Worm (Caenorhabditis elegans): Measurements from ENCODE around the gene Y46E12A.3.

Y46E12A.3 gene

DNA sequence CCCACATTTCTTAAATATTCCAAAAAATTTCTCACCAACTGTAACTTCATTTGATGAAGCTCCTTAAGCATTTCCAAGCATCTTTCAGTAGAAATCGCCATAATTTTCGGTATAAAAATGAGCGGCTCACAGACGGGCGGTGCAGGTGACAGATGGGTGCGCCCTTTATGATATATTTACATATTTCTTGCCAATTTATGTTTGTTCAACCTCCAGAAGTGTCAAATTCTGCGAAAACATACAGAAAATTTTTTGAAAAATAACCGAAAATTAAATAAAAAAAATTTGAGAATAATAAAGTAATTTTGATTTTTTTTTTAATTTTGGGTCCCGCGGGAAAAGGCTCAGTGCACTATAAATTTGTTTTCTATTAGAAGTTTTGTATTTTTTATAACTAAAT is at the start of gene Y46E12A.3:
TSS of gene Y46E12A.3 (minus strand) at position 101 of the 400 bp plus-strand sequence.
- no peak for TF ChIP-seq him-1 (tag; optimal IDR thresholded peaks at IDR 0.05)
- no peak for TF ChIP-seq aptf-2 (GFP tag; conservative IDR thresholded peaks at IDR 0.05)
- TF ChIP-seq ztf-26 (tag; optimal IDR thresholded peaks at IDR 0.05) = no peak
- no peak for TF ChIP-seq unc-130 (GFP tag; optimal IDR thresholded peaks at IDR 0.05)
- TF ChIP-seq F55B11.4 (tag; optimal IDR thresholded peaks at IDR 0.05; ENCODE audit: borderline replicate concordance, insufficient read depth) = no peak
- TF ChIP-seq unc-62 (GFP tag; optimal IDR thresholded peaks at IDR 0.05) = no peak
- TF ChIP-seq cebp-2 (GFP tag; IDR thresholded peaks at IDR 0.05) = no peak
- no peak for TF ChIP-seq somi-1 (GFP tag; optimal IDR thresholded peaks at IDR 0.05)
- no peak for TF ChIP-seq cebp-1 (GFP tag; IDR thresholded peaks at IDR 0.05)
- no peak for TF ChIP-seq cebp-1 (tag; optimal IDR thresholded peaks at IDR 0.05)
- TF ChIP-seq lag-1 (GFP tag; IDR thresholded peaks at IDR 0.05) = no peak
- no peak for TF ChIP-seq ceh-91 (GFP tag; IDR thresholded peaks at IDR 0.05)
- TF ChIP-seq hmg-20 (GFP tag; IDR thresholded peaks at IDR 0.05) = no peak
- TF ChIP-seq efl-1 (GFP tag; optimal IDR thresholded peaks at IDR 0.05) = no peak

DNA sequence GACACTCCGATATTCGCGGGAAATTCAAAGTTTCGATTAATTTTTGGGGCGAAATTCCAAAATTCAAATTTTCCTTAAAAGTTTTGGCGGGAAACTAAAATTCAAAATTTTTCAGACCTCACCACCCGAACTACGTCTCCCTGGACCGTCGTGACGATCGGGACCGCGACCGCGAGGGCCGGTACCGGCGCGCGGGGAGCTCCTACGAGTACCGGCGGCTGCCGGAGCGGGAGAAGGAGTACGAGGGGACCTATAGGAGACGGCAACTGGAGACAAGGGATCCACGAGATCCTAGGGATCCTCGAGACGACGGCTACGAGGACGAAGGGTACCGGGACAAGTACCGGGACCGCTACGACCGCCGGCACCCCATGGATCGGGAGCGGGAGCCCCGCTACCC is 49.7 kb upstream of the Y46E12A.3 start:
- TF ChIP-seq nhr-27 (tag; optimal IDR thresholded peaks at IDR 0.05) (no peak), K11D2.4 (GFP tag; IDR thresholded peaks at IDR 0.05) (no peak), F52B5.7 (tag; optimal IDR thresholded peaks at IDR 0.05) (no peak), zfh-2 (GFP tag; conservative IDR thresholded peaks at IDR 0.05) (peak; percentile 59), aptf-2 (GFP tag; conservative IDR thresholded peaks at IDR 0.05) (0 out of 2 replicates have a peak, but pooled peaks have one; percentile 24), egrh-3 (GFP tag; IDR thresholded peaks at IDR 0.05) (peak; percentile 80), snpc-1.3 (tag; optimal IDR thresholded peaks at IDR 0.05; ENCODE audit: insufficient read depth) (no peak), mcd-1 (GFP tag; IDR thresholded peaks at IDR 0.05) (no peak), somi-1 (GFP tag; optimal IDR thresholded peaks at IDR 0.05) (no peak)

- TF ChIP-seq sdz-38 (tag; optimal IDR thresholded peaks at IDR 0.05) (no peak), athp-1 (tag; optimal IDR thresholded peaks at IDR 0.05) (no peak), zfh-2 (GFP tag; conservative IDR thresholded peaks at IDR 0.05) (peak; percentile 93), egl-44 (GFP tag; IDR thresholded peaks at IDR 0.05) (no peak), sea-2 (GFP tag; IDR thresholded peaks at IDR 0.05) (no peak), bed-2 (GFP tag; IDR thresholded peaks at IDR 0.05) (no peak), egrh-3 (GFP tag; IDR thresholded peaks at IDR 0.05) (peak; percentile 58; the same call in 1 of the 2 replicates), F55B11.4 (tag; optimal IDR thresholded peaks at IDR 0.05; ENCODE audit: borderline replicate concordance, insufficient read depth) (no peak), nhr-80 (tag; optimal IDR thresholded peaks at IDR 0.05) (no peak), rcor-1 (GFP tag; IDR thresholded peaks at IDR 0.05) (no peak), B0261.1 (tag; optimal IDR thresholded peaks at IDR 0.05) (no peak)
Observed at ce11 chrIII:1803000-1803399, 48.3 kb upstream of the Y46E12A.3 start.

DNA sequence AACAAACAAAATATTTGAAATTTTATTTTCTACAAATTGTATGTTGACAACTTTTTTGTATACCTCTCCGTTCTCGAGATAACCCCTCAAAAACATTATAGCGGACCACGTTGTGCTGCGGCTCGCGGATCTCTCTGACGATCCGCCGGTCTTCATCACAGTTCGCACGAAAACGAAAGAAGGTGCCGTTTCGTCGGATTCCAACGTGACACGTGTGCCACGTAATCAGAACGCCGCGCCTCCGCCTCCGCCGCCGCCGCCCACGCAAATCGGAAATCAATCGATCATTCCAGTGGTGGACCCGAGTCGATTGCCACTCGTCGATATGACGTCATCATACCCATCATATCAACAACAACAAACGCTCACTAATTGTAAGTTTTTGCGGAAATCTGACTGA is 44.7 kb upstream of the Y46E12A.3 start:
- TF ChIP-seq zfh-2 (GFP tag; conservative IDR thresholded peaks at IDR 0.05) (peak; percentile 69), F57A8.1 (GFP tag; optimal IDR thresholded peaks at IDR 0.05) (no peak), lin-40 (tag; optimal IDR thresholded peaks at IDR 0.05) (no peak), nfyb-1 (GFP tag; IDR thresholded peaks at IDR 0.05) (no peak), snpc-3.4 (tag; optimal IDR thresholded peaks at IDR 0.05) (no peak), madf-10 (tag; optimal IDR thresholded peaks at IDR 0.05) (no peak), lin-54 (GFP tag; optimal IDR thresholded peaks at IDR 0.05) (no peak), pbrm-1 (GFP tag; IDR thresholded peaks at IDR 0.05) (no peak)
